Worm (Caenorhabditis elegans): Measurements from ENCODE around the gene rbm-34.
A peak's percentile ranks its signal among the peaks of the same experiment; 100 is the strongest.

- TF ChIP-seq mab-5 (tag; optimal IDR thresholded peaks at IDR 0.05) (no peak), lin-13 (tag; optimal IDR thresholded peaks at IDR 0.05) (no peak), ztf-11 (tag; optimal IDR thresholded peaks at IDR 0.05) (no peak), mep-1 (tag; optimal IDR thresholded peaks at IDR 0.05) (no peak), ceh-39 (tag; optimal IDR thresholded peaks at IDR 0.05) (no peak), unc-62 (GFP tag; optimal IDR thresholded peaks at IDR 0.05) (peak; percentile 77), blmp-1 (tag; optimal IDR thresholded peaks at IDR 0.05) (no peak), nhr-237 (tag; optimal IDR thresholded peaks at IDR 0.05) (no peak)
Observed at ce11 chrIV:12057508-12057907, 27.7 kb upstream of the rbm-34 start, which contains the start of gene K08E4.3.

Data from whole organism, mixed stage, embryonic.